Fruit fly (Drosophila melanogaster) whole organism, adult: ENCODE measurements around the gene CG15529.

Experiments used
- CG11617 ChIP-seq: fragments of 200-800 bp; sonication (Bioruptor generic); optimal IDR thresholded peaks from 2 replicates; lab custom pipeline; 2017; ENCODE audit warnings: mild to moderate bottlenecking, missing biosample characterization, missing genetic modification reagents, missing genetic modification characterization
- CG12768 ChIP-seq: fragments of 200-800 bp; sonication (Bioruptor generic); optimal IDR thresholded peaks from 2 replicates; lab custom pipeline; 2017; ENCODE audit warnings: missing biosample characterization, missing genetic modification characterization, mild to moderate bottlenecking, moderate library complexity, missing genetic modification reagents
- CG14711 ChIP-seq: fragments of 200-800 bp; sonication (Bioruptor generic); optimal IDR thresholded peaks from 2 replicates; lab custom pipeline; 2018; ENCODE audit warnings: missing biosample characterization, mild to moderate bottlenecking, missing genetic modification characterization, moderate library complexity
- CG1620 ChIP-seq: fragments of 200-800 bp; sonication (Bioruptor generic); optimal IDR thresholded peaks from 2 replicates; lab custom pipeline; 2016; ENCODE audit warnings: missing biosample characterization, missing genetic modification characterization
- CG33017 ChIP-seq: fragments of 200-800 bp; sonication (Bioruptor generic); optimal IDR thresholded peaks from 2 replicates; lab custom pipeline; 2018; ENCODE audit warnings: missing biosample characterization, mild to moderate bottlenecking, missing genetic modification characterization, moderate library complexity
- CG5204 ChIP-seq: fragments of 200-800 bp; sonication (Bioruptor generic); optimal IDR thresholded peaks from 2 replicates; lab custom pipeline; 2016; ENCODE audit warnings: missing biosample characterization, missing genetic modification characterization
- CG7045 ChIP-seq: fragments of 200-800 bp; sonication (Bioruptor generic); optimal IDR thresholded peaks from 2 replicates; lab custom pipeline; 2017; ENCODE audit warnings: missing biosample characterization, mild to moderate bottlenecking, missing genetic modification characterization
- CG7101 ChIP-seq: fragments of 200-800 bp; sonication (Bioruptor generic); optimal IDR thresholded peaks from 2 replicates; lab custom pipeline; 2018; ENCODE audit warnings: missing biosample characterization, mild to moderate bottlenecking, missing genetic modification characterization, moderate library complexity
- Clk ChIP-seq: fragments of 200-800 bp; sonication (Bioruptor generic); optimal IDR thresholded peaks from 2 replicates; lab custom pipeline; 2017; ENCODE audit warnings: missing biosample characterization, missing genetic modification characterization
- Crg-1 ChIP-seq: fragments of 200-800 bp; sonication (Bioruptor generic); optimal IDR thresholded peaks from 2 replicates; lab custom pipeline; 2016; ENCODE audit warnings: missing biosample characterization, missing genetic modification characterization
- Hr96 ChIP-seq: fragments of 200-800 bp; sonication (Bioruptor generic); optimal IDR thresholded peaks from 2 replicates; lab custom pipeline; 2016; ENCODE audit warnings: missing biosample characterization, missing genetic modification characterization
- Mnt ChIP-seq: fragments of 200-800 bp; sonication (Bioruptor generic); optimal IDR thresholded peaks from 2 replicates; lab custom pipeline; 2016; ENCODE audit warnings: missing biosample characterization, mild to moderate bottlenecking, missing genetic modification characterization
- bab1 ChIP-seq: fragments of 200-800 bp; sonication (Bioruptor generic); optimal IDR thresholded peaks from 3 replicates; lab custom pipeline; 2019; ENCODE audit warnings: missing biosample characterization, mild to moderate bottlenecking, missing genetic modification characterization, moderate library complexity
- cic ChIP-seq: fragments of 200-800 bp; sonication (Bioruptor generic); optimal IDR thresholded peaks from 2 replicates; lab custom pipeline; 2017; ENCODE audit warnings: missing biosample characterization, mild to moderate bottlenecking, missing genetic modification characterization, moderate library complexity
- cnc ChIP-seq, 2 experiments: fragments of >200 bp; optimal IDR thresholded peaks; 2 replicates each; lab custom pipeline; 2017
- kay ChIP-seq: fragments of 200-800 bp; sonication (Bioruptor generic); peaks from one replicate; lab custom pipeline; 2016; ENCODE audit warnings: missing biosample characterization, missing genetic modification characterization, borderline replicate concordance
- ovo ChIP-seq: fragments of 200-800 bp; sonication (Bioruptor generic); optimal IDR thresholded peaks from 2 replicates; lab custom pipeline; 2016; ENCODE audit warnings: missing biosample characterization, missing genetic modification characterization
- pad ChIP-seq: fragments of 200-800 bp; sonication (Bioruptor generic); optimal IDR thresholded peaks from 3 replicates; lab custom pipeline; 2017; ENCODE audit warnings: missing biosample characterization, missing genetic modification characterization, mild to moderate bottlenecking, moderate library complexity, missing genetic modification reagents
- tj ChIP-seq: fragments of 200-800 bp; sonication (Bioruptor generic); optimal IDR thresholded peaks from 3 replicates; lab custom pipeline; 2017; ENCODE audit warnings: missing biosample characterization, mild to moderate bottlenecking, missing genetic modification characterization, moderate library complexity
- toe ChIP-seq: fragments of 200-800 bp; sonication (Bioruptor generic); optimal IDR thresholded peaks from 2 replicates; lab custom pipeline; 2016; ENCODE audit warnings: missing biosample characterization, missing genetic modification characterization

CG15529 gene

DNA sequence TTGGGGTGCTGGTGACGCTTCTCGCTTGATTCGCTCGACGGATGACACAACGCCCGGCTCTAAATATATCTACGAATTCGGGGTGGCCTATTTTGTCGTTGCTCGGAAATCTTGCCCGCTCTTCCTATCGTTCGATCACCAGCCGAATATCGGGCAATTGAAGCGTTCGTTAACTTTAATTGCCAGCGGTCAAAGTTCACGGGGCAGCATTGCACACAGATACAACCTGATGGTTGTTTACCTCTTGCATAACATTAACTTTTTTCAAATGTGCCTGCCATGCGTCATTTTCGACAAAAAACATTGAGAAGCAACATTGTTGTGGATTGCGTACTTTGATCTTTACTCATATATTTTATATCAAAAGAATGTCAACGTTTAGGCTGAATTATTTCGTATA lies 45.9 kb downstream of the CG15529 start:
- no peak for TF ChIP-seq pad (GFP tag; lab: Kevin White, UChicago)
- TF ChIP-seq Crg-1 (GFP tag; lab: Kevin White, UChicago), result no peak
- TF ChIP-seq CG1620 (GFP tag; lab: Kevin White, UChicago), result no peak
- no peak for TF ChIP-seq toe (GFP tag; lab: Kevin White, UChicago)
- TF ChIP-seq Mnt, result no peak
- no peak for TF ChIP-seq CG12768
- TF ChIP-seq CG33017 (tag; lab: Kevin White, UChicago), result no peak
- no peak for TF ChIP-seq cic

DNA sequence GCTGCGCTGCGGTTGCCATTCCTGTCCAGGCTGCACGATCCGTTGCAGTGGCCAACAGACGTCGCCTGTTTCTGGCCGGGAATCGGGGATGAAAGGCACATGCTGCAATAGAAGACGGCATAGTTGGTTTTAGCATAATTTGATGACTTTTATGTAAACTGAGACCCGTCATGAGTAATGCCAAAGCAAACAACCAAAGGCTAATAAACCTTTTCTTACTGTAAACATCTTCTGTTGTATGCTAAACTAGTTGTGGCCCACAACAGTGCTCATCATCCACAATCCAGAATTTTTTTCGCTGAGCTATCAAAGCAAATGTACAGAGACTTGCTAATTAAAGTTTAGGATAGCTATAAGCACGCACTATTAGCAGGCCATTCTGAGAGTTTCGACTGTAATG lies 46.9 kb downstream of the CG15529 start:
- TF ChIP-seq tj (GFP tag; lab: Kevin White, UChicago) (no peak), toe (GFP tag; lab: Kevin White, UChicago) (no peak), Hr96 (GFP tag; lab: Kevin White, UChicago) (no peak), CG33017 (tag; lab: Kevin White, UChicago) (no peak), CG12768 (no peak), CG5204 (GFP tag; lab: Kevin White, UChicago) (no peak), ovo (GFP tag; lab: Kevin White, UChicago) (no peak), Clk (GFP tag; lab: Kevin White, UChicago) (no peak), bab1 (GFP tag; lab: Kevin White, UChicago) (no peak), kay (GFP tag; lab: Kevin White, UChicago) (no peak), CG7101 (tag; lab: Kevin White, UChicago) (no peak), CG7045 (no peak), CG1620 (GFP tag; lab: Kevin White, UChicago) (no peak), cic (no peak), cnc (optimal IDR thresholded peaks at IDR 0.05; lab: Kevin White, UChicago) (no peak), pad (GFP tag; lab: Kevin White, UChicago) (no peak), Crg-1 (GFP tag; lab: Kevin White, UChicago) (no peak), Mnt (no peak), CG14711 (no peak)

- TF ChIP-seq Hr96 (GFP tag; lab: Kevin White, UChicago) (no peak), CG12768 (no peak), CG7101 (tag; lab: Kevin White, UChicago) (no peak), kay (GFP tag; lab: Kevin White, UChicago) (peak; percentile 61), cic (peak; percentile 12), bab1 (GFP tag; lab: Kevin White, UChicago) (no peak), Clk (GFP tag; lab: Kevin White, UChicago) (no peak)
These were observed 48.3 kb downstream of the CG15529 start for dm6 chr3R:30200091-30200698.

- no peak for TF ChIP-seq CG11617
- TF ChIP-seq cic, result peak; percentile 39
- no peak for TF ChIP-seq Crg-1 (GFP tag; lab: Kevin White, UChicago)
- TF ChIP-seq Hr96 (GFP tag; lab: Kevin White, UChicago), result no peak
- no peak for TF ChIP-seq CG1620 (GFP tag; lab: Kevin White, UChicago)
- no peak for TF ChIP-seq cnc (optimal IDR thresholded peaks at IDR 0.05; lab: Kevin White, UChicago)
- no peak for TF ChIP-seq pad (GFP tag; lab: Kevin White, UChicago)
- TF ChIP-seq Mnt, result peak; percentile 29
- no peak for TF ChIP-seq CG5204 (GFP tag; lab: Kevin White, UChicago)
- TF ChIP-seq CG33017 (tag; lab: Kevin White, UChicago), result no peak
- TF ChIP-seq CG14711, result no peak
- no peak for TF ChIP-seq Clk (GFP tag; lab: Kevin White, UChicago)
- TF ChIP-seq tj (GFP tag; lab: Kevin White, UChicago), result peak; percentile 4
- TF ChIP-seq CG7101 (tag; lab: Kevin White, UChicago), result no peak
- peak; percentile 4 for TF ChIP-seq CG12768
- no peak for TF ChIP-seq bab1 (GFP tag; lab: Kevin White, UChicago)
These were observed 49.2 kb downstream of the CG15529 start for dm6 chr3R:30201064-30201463.

DNA sequence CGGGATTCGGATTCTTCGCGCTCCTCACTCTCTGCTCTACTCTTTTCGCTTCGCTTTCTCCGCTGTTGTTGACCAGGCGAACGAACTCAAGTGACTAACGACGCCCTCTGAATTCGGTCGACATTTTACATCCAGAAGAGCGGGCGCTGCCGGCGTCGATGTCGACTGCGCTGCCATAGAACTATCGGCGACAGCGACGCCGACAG lies 50.9 kb downstream of the CG15529 start, which contains the start of gene CG9743:
Gene CG9743 (minus strand): TSS at position 101 of the 206 bp plus-strand sequence.
- TF ChIP-seq CG14711, result no peak
- TF ChIP-seq pad (GFP tag; lab: Kevin White, UChicago), result no peak
- TF ChIP-seq Hr96 (GFP tag; lab: Kevin White, UChicago), result no peak
- no peak for TF ChIP-seq kay (GFP tag; lab: Kevin White, UChicago)
- no peak for TF ChIP-seq ovo (GFP tag; lab: Kevin White, UChicago)
- no peak for TF ChIP-seq CG7101 (tag; lab: Kevin White, UChicago)
- no peak for TF ChIP-seq Crg-1 (GFP tag; lab: Kevin White, UChicago)
- no peak for TF ChIP-seq tj (GFP tag; lab: Kevin White, UChicago)
- TF ChIP-seq Mnt, result no peak
- no peak for TF ChIP-seq bab1 (GFP tag; lab: Kevin White, UChicago)
- no peak for TF ChIP-seq CG1620 (GFP tag; lab: Kevin White, UChicago)
- TF ChIP-seq Clk (GFP tag; lab: Kevin White, UChicago), result no peak
- TF ChIP-seq CG12768, result no peak
- TF ChIP-seq toe (GFP tag; lab: Kevin White, UChicago), result no peak
- no peak for TF ChIP-seq CG33017 (tag; lab: Kevin White, UChicago)
